Worm (Caenorhabditis elegans): ENCODE data around the gene dhs-20.
A peak's percentile ranks its signal among the peaks of the same experiment; 100 is the strongest.

Gene dhs-20

DNA sequence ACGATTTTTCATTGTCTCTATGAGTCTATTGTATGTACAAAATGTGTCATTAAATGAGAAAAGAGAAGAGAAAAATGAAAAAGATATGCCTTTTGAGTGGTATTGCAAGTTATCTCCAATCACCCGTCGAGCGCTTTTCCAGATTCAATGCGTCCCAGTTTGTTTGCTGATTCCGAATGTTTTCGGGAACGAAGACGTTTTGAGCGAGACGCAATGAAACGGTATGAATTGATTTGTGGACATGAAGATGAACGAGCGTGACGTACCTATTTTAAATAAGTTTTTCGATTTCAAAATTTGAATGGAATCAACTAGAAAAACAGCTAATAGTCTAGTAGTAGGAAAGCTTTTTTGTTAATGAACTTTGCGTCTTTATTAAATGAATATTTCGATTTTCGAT, 12.4 kb upstream of the dhs-20 start (continued):
- no peak for TF ChIP-seq nhr-77 (tag; optimal IDR thresholded peaks at IDR 0.05)

DNA sequence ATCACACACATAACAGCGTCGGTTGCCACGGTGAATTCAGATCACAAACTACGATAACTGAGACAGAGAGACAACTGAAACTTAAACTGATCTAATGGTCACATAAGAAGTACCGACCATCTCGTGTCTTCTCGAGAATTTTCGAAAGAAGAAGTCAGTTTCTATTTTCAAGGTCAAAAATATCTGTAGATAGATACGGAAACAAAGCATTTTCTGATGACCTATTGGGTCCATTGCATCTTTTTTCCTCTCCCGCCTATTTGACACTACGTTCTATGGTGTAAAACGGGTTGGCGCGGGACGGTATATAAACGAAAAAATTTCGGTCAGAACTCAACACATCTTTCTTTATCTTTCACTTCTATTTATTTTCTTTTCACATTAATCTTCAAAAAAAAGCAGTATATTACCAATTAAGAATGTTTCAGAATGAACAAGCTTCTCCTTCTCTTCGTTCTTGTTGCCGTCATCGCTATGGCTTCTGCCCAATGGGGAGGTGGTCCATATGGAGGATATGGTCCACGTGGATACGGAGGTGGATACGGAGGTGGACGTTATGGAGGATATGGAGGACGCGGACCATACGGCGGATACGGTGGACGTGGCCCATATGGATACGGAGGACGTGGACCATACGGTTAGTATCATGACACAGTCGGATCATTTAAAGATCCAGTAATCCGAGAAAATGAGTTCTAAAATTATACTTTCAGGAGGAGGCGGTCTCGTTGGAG, 11.8 kb upstream of the dhs-20 start, which contains the start of gene nlp-24:
TSS of gene nlp-24 (plus strand) at position 429 of the 734 bp plus-strand sequence.
- TF ChIP-seq ama-1 (optimal IDR thresholded peaks at IDR 0.05) (peak; percentile 76), lin-11 (tag; optimal IDR thresholded peaks at IDR 0.05) (no peak), nhr-6 (tag; optimal IDR thresholded peaks at IDR 0.05) (peak; percentile 49), nhr-129 (tag; optimal IDR thresholded peaks at IDR 0.05) (peak; percentile 24), skn-1 (tag; optimal IDR thresholded peaks at IDR 0.05) (no peak), crh-2 (tag; optimal IDR thresholded peaks at IDR 0.05) (peak; percentile 19), sma-3 (GFP tag; optimal IDR thresholded peaks at IDR 0.05) (peak; percentile 39), unc-55 (GFP tag; optimal IDR thresholded peaks at IDR 0.05) (no peak), ztf-1 (GFP tag; conservative IDR thresholded peaks at IDR 0.05) (no peak), elt-1 (tag; optimal IDR thresholded peaks at IDR 0.05) (peak; percentile 2), Y55F3AM.14 (GFP tag; optimal IDR thresholded peaks at IDR 0.05) (no peak), lsy-2 (tag; optimal IDR thresholded peaks at IDR 0.05) (peak in 1 of 2 experiments; percentile 46), nhr-21 (tag; optimal IDR thresholded peaks at IDR 0.05) (peak; percentile 70), zag-1 (tag; optimal IDR thresholded peaks at IDR 0.05) (no peak), nhr-237 (tag; optimal IDR thresholded peaks at IDR 0.05) (no peak), nhr-25 (tag; optimal IDR thresholded peaks at IDR 0.05) (peak; percentile 90), blmp-1 (tag; optimal IDR thresholded peaks at IDR 0.05; ENCODE audit: insufficient read depth) (peak; percentile 79), snpc-4 (tag; optimal IDR thresholded peaks at IDR 0.05) (no peak), ceh-16 (tag; optimal IDR thresholded peaks at IDR 0.05) (peak; percentile 61), fos-1 (tag; optimal IDR thresholded peaks at IDR 0.05) (peak; percentile 20), lin-13 (GFP tag; optimal IDR thresholded peaks at IDR 0.05) (no peak), sma-9 (GFP tag; optimal IDR thresholded peaks at IDR 0.05) (peak; percentile 72), sma-9 (tag; optimal IDR thresholded peaks at IDR 0.05) (no peak), mbf-1 (tag; optimal IDR thresholded peaks at IDR 0.05) (no peak)

DNA sequence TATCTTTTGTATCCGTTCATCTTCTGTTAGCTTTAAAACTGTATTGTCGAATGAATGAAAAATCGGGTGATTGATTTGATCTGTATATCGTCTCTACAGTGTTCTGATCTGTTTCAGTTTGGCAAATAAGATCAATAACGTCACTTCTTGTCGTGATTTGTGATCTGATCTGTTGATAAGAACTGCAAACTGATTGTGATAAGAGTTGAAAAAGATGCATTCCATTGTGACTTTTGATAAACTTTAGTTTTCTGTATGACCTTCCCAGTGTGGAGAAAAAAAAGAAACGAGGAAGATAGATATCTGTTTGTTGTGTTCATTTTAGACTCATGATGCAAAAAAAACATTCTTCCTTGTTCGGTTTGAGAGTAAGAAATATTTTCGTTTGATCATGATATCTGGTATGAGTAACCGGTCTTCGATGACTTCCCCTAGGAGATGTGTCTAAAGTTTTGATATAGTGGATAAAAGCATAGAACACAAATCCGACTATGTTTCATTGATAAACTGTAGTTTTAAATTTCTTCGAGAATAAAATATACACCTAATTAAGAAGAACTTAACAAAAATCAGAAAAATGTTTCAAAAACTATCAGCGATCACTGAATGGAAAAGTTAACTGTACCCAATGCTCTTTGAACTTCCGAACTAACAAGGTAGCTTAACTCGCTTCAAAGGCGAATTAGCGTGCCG, 10.6 kb upstream of the dhs-20 start:
- peak; percentile 77 for TF ChIP-seq nhr-21 (tag; optimal IDR thresholded peaks at IDR 0.05)
- TF ChIP-seq skn-1 (tag; optimal IDR thresholded peaks at IDR 0.05) = peak; percentile 2
- no peak for TF ChIP-seq lin-39 (tag; optimal IDR thresholded peaks at IDR 0.05)
- TF ChIP-seq blmp-1 (tag; optimal IDR thresholded peaks at IDR 0.05; ENCODE audit: insufficient read depth) = peak; percentile 59
- TF ChIP-seq zag-1 (tag; optimal IDR thresholded peaks at IDR 0.05) = no peak
- TF ChIP-seq egl-27 (tag; optimal IDR thresholded peaks at IDR 0.05) = no peak
- TF ChIP-seq nhr-23 (tag; optimal IDR thresholded peaks at IDR 0.05) = peak; percentile 14
- TF ChIP-seq fos-1 (tag; optimal IDR thresholded peaks at IDR 0.05) = peak; percentile 52
- TF ChIP-seq sma-9 (GFP tag; optimal IDR thresholded peaks at IDR 0.05) = peak; percentile 88
- no peak for TF ChIP-seq sma-9 (tag; optimal IDR thresholded peaks at IDR 0.05)
- TF ChIP-seq ceh-16 (tag; optimal IDR thresholded peaks at IDR 0.05) = no peak
- TF ChIP-seq nhr-25 (tag; optimal IDR thresholded peaks at IDR 0.05) = peak; percentile 82
- TF ChIP-seq nhr-12 (tag; optimal IDR thresholded peaks at IDR 0.05) = no peak
- no peak for TF ChIP-seq sem-4 (tag; optimal IDR thresholded peaks at IDR 0.05)
- peak; percentile 42 for TF ChIP-seq lin-13 (GFP tag; optimal IDR thresholded peaks at IDR 0.05)
- peak; percentile 59 for TF ChIP-seq elt-1 (tag; optimal IDR thresholded peaks at IDR 0.05)
- TF ChIP-seq lin-11 (tag; optimal IDR thresholded peaks at IDR 0.05) = no peak
- TF ChIP-seq crh-2 (tag; optimal IDR thresholded peaks at IDR 0.05) = peak; percentile 51
- no peak for TF ChIP-seq dmd-4 (tag; optimal IDR thresholded peaks at IDR 0.05)
- peak; percentile 80 for TF ChIP-seq sma-3 (GFP tag; optimal IDR thresholded peaks at IDR 0.05)
- no peak for TF ChIP-seq nhr-6 (tag; optimal IDR thresholded peaks at IDR 0.05)
- TF ChIP-seq ztf-1 (GFP tag; conservative IDR thresholded peaks at IDR 0.05) = no peak
- TF ChIP-seq gmeb-1 (tag; optimal IDR thresholded peaks at IDR 0.05) = peak; percentile 21
- TF ChIP-seq aly-2 (tag; optimal IDR thresholded peaks at IDR 0.05) = no peak
- peak; percentile 60 for TF ChIP-seq nhr-129 (tag; optimal IDR thresholded peaks at IDR 0.05)
- no peak for TF ChIP-seq F13H6.1 (tag; optimal IDR thresholded peaks at IDR 0.05)
- peak in 1 of 2 experiments; percentile 28 for TF ChIP-seq lsy-2 (tag; optimal IDR thresholded peaks at IDR 0.05)
- TF ChIP-seq mbf-1 (tag; optimal IDR thresholded peaks at IDR 0.05) = no peak

DNA sequence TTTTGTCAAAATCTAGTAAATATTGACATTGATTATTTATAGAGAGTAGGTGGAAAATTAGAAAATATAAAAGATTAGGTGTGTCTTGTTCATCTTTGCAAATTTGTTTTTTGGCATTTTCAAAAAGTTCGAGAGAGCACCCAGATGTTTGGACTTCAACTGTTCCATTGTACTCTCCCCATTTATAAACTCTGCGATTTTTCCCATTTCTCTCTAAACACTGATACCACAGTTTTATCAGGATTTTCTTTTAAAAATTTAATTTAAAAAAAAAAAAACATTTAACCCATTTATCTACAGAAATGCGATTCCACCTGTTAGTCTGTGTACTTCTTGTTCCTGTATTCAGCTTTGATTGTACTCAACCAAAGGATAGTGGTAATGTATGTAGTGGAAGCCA, 8.6 kb upstream of the dhs-20 start, which contains the start of gene tag-290:
TSS of gene tag-290 (plus strand) at position 301 of the 400 bp plus-strand sequence.
- TF ChIP-seq snpc-4 (tag; optimal IDR thresholded peaks at IDR 0.05) = no peak
- TF ChIP-seq ama-1 (optimal IDR thresholded peaks at IDR 0.05) = no peak
- no peak for TF ChIP-seq lin-39 (tag; optimal IDR thresholded peaks at IDR 0.05)
- TF ChIP-seq unc-62 (GFP tag; optimal IDR thresholded peaks at IDR 0.05) = no peak
- TF ChIP-seq nhr-237 (tag; optimal IDR thresholded peaks at IDR 0.05) = no peak
- TF ChIP-seq nhr-10 (tag; optimal IDR thresholded peaks at IDR 0.05) = no peak
- no peak for TF ChIP-seq mbf-1 (tag; optimal IDR thresholded peaks at IDR 0.05)
- no peak for TF ChIP-seq mab-5 (tag; optimal IDR thresholded peaks at IDR 0.05)
- no peak for TF ChIP-seq gmeb-1 (tag; optimal IDR thresholded peaks at IDR 0.05)
- TF ChIP-seq ztf-11 (tag; optimal IDR thresholded peaks at IDR 0.05) = no peak
- TF ChIP-seq nhr-25 (tag; optimal IDR thresholded peaks at IDR 0.05) = no peak
- no peak for TF ChIP-seq ztf-4 (tag; optimal IDR thresholded peaks at IDR 0.05)
- TF ChIP-seq nhr-77 (tag; optimal IDR thresholded peaks at IDR 0.05) = no peak
- TF ChIP-seq blmp-1 (tag; optimal IDR thresholded peaks at IDR 0.05; ENCODE audit: insufficient read depth) = no peak
- no peak for TF ChIP-seq C34F6.9 (tag; optimal IDR thresholded peaks at IDR 0.05)
- no peak for TF ChIP-seq aly-2 (tag; optimal IDR thresholded peaks at IDR 0.05)
- TF ChIP-seq lin-11 (tag; optimal IDR thresholded peaks at IDR 0.05) = no peak

Measured in whole organism, L2 larva.